Fruit fly (Drosophila melanogaster): ENCODE data around the gene apolpp.

Gene apolpp

DNA sequence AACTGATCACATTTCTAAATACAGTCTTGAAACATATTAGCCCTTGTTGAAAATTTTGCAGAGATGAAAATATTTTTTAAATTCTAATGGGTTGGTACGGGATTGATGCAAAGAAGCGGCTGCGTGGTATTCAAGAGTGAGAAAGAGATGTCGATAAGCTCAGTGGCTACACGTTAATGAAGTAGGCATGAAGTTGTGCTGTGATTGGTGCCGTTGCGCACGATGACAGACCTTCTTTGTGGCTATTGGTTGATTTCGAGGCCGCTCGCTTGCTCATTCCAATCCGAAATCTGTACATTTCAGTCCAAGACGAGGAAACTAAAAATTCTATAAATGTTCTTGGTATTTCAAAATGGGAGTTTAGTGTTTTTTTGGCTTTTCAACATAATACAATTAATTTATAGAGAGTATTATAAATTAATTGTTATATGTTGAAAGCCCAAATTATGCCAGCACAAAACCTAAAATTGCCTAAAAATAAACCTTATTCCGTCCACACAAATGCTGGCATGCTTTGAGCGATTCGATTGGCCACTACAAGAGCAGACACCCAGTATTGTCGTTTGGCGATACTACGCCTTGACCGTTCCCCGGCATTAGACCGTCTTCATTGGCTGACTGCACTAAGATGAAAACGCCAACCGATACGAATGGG is 37.0 kb downstream of the apolpp start:
- no peak for TF ChIP-seq CG9948 (tag; optimal IDR thresholded peaks at IDR 0.05)
- TF ChIP-seq CG10348 (GFP tag; IDR thresholded peaks at IDR 0.05): no peak
- no peak for TF ChIP-seq CG34367 (tag; optimal IDR thresholded peaks at IDR 0.05)
- TF ChIP-seq CG32121 (GFP tag; IDR thresholded peaks at IDR 0.05): no peak
- no peak for TF ChIP-seq Snoo (tag; optimal IDR thresholded peaks at IDR 0.05)
- no peak for TF ChIP-seq CG12605 (GFP tag; IDR thresholded peaks at IDR 0.05)
- TF ChIP-seq Pif1B (GFP tag; optimal IDR thresholded peaks at IDR 0.05): no peak
- no peak for TF ChIP-seq CG17806 (tag; optimal IDR thresholded peaks at IDR 0.05)
- no peak for TF ChIP-seq CG8159 (tag; optimal IDR thresholded peaks at IDR 0.05)
- no peak for TF ChIP-seq CG14655 (GFP tag; optimal IDR thresholded peaks at IDR 0.05)
- no peak for TF ChIP-seq CG13204 (GFP tag; optimal IDR thresholded peaks at IDR 0.05)
- TF ChIP-seq EcR (GFP tag; optimal IDR thresholded peaks at IDR 0.05): no peak
- TF ChIP-seq CG15710 (tag; optimal IDR thresholded peaks at IDR 0.05): no peak
- TF ChIP-seq CG4496 (GFP tag; IDR thresholded peaks at IDR 0.05): no peak
- TF ChIP-seq fd96Ca (GFP tag; IDR thresholded peaks at IDR 0.05): no peak
- TF ChIP-seq rn (GFP tag; IDR thresholded peaks at IDR 0.05): no peak
- no peak for TF ChIP-seq gl (tag; optimal IDR thresholded peaks at IDR 0.05)
- no peak for TF ChIP-seq Pif1A (GFP tag; optimal IDR thresholded peaks at IDR 0.05)
- no peak for TF ChIP-seq D1 (tag; optimal IDR thresholded peaks at IDR 0.05)
- no peak for TF ChIP-seq Ets98B (GFP tag; IDR thresholded peaks at IDR 0.05)

- no peak for TF ChIP-seq CG13204 (GFP tag; optimal IDR thresholded peaks at IDR 0.05)
- TF ChIP-seq CG15710 (tag; optimal IDR thresholded peaks at IDR 0.05): no peak
- TF ChIP-seq CG4496 (GFP tag; IDR thresholded peaks at IDR 0.05): no peak
Observed at dm6 chr4:1106114-1106513, 45.3 kb downstream of the apolpp start.

dm6 chr4:1112867-1113769 is 52.3 kb downstream of the apolpp start:
- TF ChIP-seq CG15710 (tag; optimal IDR thresholded peaks at IDR 0.05) (peak; percentile 82), Pif1A (GFP tag; optimal IDR thresholded peaks at IDR 0.05) (peak; percentile 97), fd96Ca (GFP tag; IDR thresholded peaks at IDR 0.05) (no peak), rn (GFP tag; IDR thresholded peaks at IDR 0.05) (no peak), CG8301 (tag; optimal IDR thresholded peaks at IDR 0.05) (peak; percentile 94), CG4496 (GFP tag; IDR thresholded peaks at IDR 0.05) (no peak), CG10348 (GFP tag; IDR thresholded peaks at IDR 0.05) (no peak; the same call in 1 of the 2 replicates), CG17806 (tag; optimal IDR thresholded peaks at IDR 0.05) (peak; percentile 89), Snoo (tag; optimal IDR thresholded peaks at IDR 0.05) (peak; percentile 89), CG9948 (tag; optimal IDR thresholded peaks at IDR 0.05) (peak; percentile 90), CG32121 (GFP tag; IDR thresholded peaks at IDR 0.05) (peak; percentile 94), Pif1B (GFP tag; optimal IDR thresholded peaks at IDR 0.05) (peak; percentile 91), gl (tag; optimal IDR thresholded peaks at IDR 0.05) (peak; percentile 84), CG34367 (tag; optimal IDR thresholded peaks at IDR 0.05) (peak; percentile 90), CG13204 (GFP tag; optimal IDR thresholded peaks at IDR 0.05) (no peak), CG14655 (GFP tag; optimal IDR thresholded peaks at IDR 0.05) (peak; percentile 95), D1 (tag; optimal IDR thresholded peaks at IDR 0.05) (peak; percentile 48)

DNA sequence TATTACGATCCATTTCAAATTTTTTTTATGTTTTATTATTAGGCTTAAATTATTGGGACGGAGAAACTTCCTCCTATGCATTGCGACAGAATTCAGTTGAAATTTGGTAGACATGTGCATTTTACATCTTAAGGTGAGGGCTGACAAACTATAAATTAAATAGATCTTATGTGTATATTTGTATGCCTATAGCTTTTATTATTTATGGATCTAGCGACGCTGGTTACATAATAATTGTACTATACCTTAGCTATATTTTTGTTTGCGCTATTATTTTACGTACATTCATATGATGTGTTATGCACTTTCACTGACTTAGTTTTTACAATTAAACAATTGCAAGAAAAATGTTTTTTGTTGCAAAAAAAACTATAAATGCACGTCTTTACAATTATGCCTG is 54.5 kb downstream of the apolpp start:
- TF ChIP-seq Pif1B (GFP tag; optimal IDR thresholded peaks at IDR 0.05) (no peak), CG32121 (GFP tag; IDR thresholded peaks at IDR 0.05) (no peak), Snoo (tag; optimal IDR thresholded peaks at IDR 0.05) (no peak), CG14655 (GFP tag; optimal IDR thresholded peaks at IDR 0.05) (no peak), CG17806 (tag; optimal IDR thresholded peaks at IDR 0.05) (no peak), CG9948 (tag; optimal IDR thresholded peaks at IDR 0.05) (no peak), Ets98B (GFP tag; IDR thresholded peaks at IDR 0.05) (no peak), CG10348 (GFP tag; IDR thresholded peaks at IDR 0.05) (no peak), EcR (GFP tag; optimal IDR thresholded peaks at IDR 0.05) (no peak), gl (tag; optimal IDR thresholded peaks at IDR 0.05) (no peak)

DNA sequence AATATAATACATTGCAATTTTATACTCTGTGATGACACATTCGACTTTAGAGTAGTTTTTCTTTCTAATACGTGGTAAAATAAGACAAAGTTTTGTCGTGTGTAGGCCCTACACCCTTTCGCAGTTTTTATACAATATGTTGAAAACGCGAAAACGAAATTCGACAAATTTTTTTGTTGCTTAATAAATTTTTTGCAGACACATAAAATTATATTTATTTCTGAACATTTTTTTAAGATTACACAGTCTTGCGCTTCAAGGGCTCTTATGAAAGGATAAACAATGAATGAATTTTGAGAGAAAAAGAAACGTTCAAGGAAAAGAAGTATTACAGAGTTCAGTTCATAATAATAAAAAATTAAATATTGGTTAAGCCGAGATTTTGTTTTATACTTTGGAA is 61.1 kb downstream of the apolpp start:
- TF ChIP-seq Pif1B (GFP tag; optimal IDR thresholded peaks at IDR 0.05) (no peak), fd96Ca (GFP tag; IDR thresholded peaks at IDR 0.05) (no peak), Ets98B (GFP tag; IDR thresholded peaks at IDR 0.05) (no peak), CG12605 (GFP tag; IDR thresholded peaks at IDR 0.05) (no peak), CG32121 (GFP tag; IDR thresholded peaks at IDR 0.05) (no peak), CG10348 (GFP tag; IDR thresholded peaks at IDR 0.05) (no peak)

Measured in whole organism, pupa.